Fruit fly (Drosophila melanogaster) whole organism, adult: ENCODE data around the gene gce.

Experiments
- CG12768 ChIP-seq: fragments of 200-800 bp; sonication (Bioruptor generic); optimal IDR thresholded peaks from 2 replicates; lab custom pipeline; 2017; ENCODE audit warnings: missing biosample characterization, missing genetic modification characterization, mild to moderate bottlenecking, moderate library complexity, missing genetic modification reagents
- CG1620 ChIP-seq: fragments of 200-800 bp; sonication (Bioruptor generic); optimal IDR thresholded peaks from 2 replicates; lab custom pipeline; 2016; ENCODE audit warnings: missing biosample characterization, missing genetic modification characterization
- CG33017 ChIP-seq: fragments of 200-800 bp; sonication (Bioruptor generic); optimal IDR thresholded peaks from 2 replicates; lab custom pipeline; 2018; ENCODE audit warnings: missing biosample characterization, mild to moderate bottlenecking, missing genetic modification characterization, moderate library complexity
- CG7045 ChIP-seq: fragments of 200-800 bp; sonication (Bioruptor generic); optimal IDR thresholded peaks from 2 replicates; lab custom pipeline; 2017; ENCODE audit warnings: missing biosample characterization, mild to moderate bottlenecking, missing genetic modification characterization
- Crg-1 ChIP-seq: fragments of 200-800 bp; sonication (Bioruptor generic); optimal IDR thresholded peaks from 2 replicates; lab custom pipeline; 2016; ENCODE audit warnings: missing biosample characterization, missing genetic modification characterization
- Mnt ChIP-seq: fragments of 200-800 bp; sonication (Bioruptor generic); optimal IDR thresholded peaks from 2 replicates; lab custom pipeline; 2016; ENCODE audit warnings: missing biosample characterization, mild to moderate bottlenecking, missing genetic modification characterization
- cnc ChIP-seq, 2 experiments: fragments of >200 bp; optimal IDR thresholded peaks; 2 replicates each; lab custom pipeline; 2017
- kay ChIP-seq: fragments of 200-800 bp; sonication (Bioruptor generic); peaks from one replicate; lab custom pipeline; 2016; ENCODE audit warnings: missing biosample characterization, missing genetic modification characterization, borderline replicate concordance
- pad ChIP-seq: fragments of 200-800 bp; sonication (Bioruptor generic); optimal IDR thresholded peaks from 3 replicates; lab custom pipeline; 2017; ENCODE audit warnings: missing biosample characterization, missing genetic modification characterization, mild to moderate bottlenecking, moderate library complexity, missing genetic modification reagents
- toe ChIP-seq: fragments of 200-800 bp; sonication (Bioruptor generic); optimal IDR thresholded peaks from 2 replicates; lab custom pipeline; 2016; ENCODE audit warnings: missing biosample characterization, missing genetic modification characterization

DNA sequence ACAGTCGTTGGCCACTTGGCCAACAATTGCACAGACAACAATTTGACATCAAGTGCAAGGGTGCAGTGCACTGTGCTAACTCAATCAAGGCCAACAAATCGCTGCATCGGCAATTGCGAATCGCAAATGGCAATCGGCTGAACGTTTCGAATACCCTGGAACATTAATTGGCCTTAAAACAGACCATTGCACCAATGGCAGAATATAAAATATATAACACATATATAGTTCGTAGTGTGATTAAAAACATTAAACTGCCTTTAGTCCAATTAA is 15.3 kb downstream of the gce start:
- TF ChIP-seq CG1620 (no peak), CG7045 (GFP tag; lab: Kevin White, UChicago) (no peak), toe (GFP tag; lab: Kevin White, UChicago) (no peak), kay (GFP tag; lab: Kevin White, UChicago) (no peak), cnc (optimal IDR thresholded peaks at IDR 0.05; lab: Kevin White, UChicago) (no peak), Mnt (GFP tag; lab: Kevin White, UChicago) (no peak), CG33017 (no peak), Crg-1 (no peak), CG12768 (GFP tag; lab: Kevin White, UChicago) (no peak), pad (GFP tag; lab: Kevin White, UChicago) (no peak)
